Fruit fly (Drosophila melanogaster): Measurements from ENCODE around the gene Osi15.

Osi15 gene

DNA sequence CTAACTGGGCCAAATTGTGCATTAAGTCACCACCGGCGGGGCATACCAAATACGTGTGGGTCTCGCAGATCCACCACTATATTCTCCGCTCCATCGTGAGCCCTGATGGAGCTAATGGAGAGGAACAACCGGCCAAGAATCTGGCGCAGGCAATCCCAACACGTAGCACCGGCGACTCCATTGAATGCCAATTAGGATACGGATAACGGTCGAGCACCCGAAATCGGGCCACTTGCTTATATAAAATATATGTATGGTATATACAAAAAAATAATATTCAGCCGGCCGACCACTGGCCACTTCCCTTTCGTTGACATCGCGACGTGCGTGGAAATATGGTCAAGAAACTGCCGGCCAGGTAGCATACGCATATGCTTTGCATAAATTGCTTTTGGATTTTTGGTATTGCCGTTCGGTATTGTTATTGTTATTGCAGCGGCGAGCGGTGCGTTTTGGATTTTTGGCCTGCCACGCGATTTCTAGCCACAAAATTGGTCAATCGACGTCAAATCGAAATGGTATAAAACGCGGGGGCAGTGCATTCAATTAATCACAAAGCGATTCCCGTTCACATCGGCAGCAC lies at the start of gene Osi15:
TSS of gene Osi15 (plus strand) at position 548 of the 583 bp plus-strand sequence.
- TF ChIP-seq Dll (optimal IDR thresholded peaks at IDR 0.05) (no peak), usp (GFP tag; optimal IDR thresholded peaks at IDR 0.05) (no peak), pan (optimal IDR thresholded peaks at IDR 0.05) (no peak), CG8478 (optimal IDR thresholded peaks at IDR 0.05) (no peak), psq (optimal IDR thresholded peaks at IDR 0.05) (no peak)

dm6 chr3R:6252809-6253208 lies 48.8 kb upstream of the Osi15 start:
- TF ChIP-seq Dll (optimal IDR thresholded peaks at IDR 0.05) (peak; percentile 64), psq (optimal IDR thresholded peaks at IDR 0.05) (no peak)

dm6 chr3R:6254438-6254837 lies 47.2 kb upstream of the Osi15 start:
- TF ChIP-seq Dll (optimal IDR thresholded peaks at IDR 0.05) (no peak), CG8478 (optimal IDR thresholded peaks at IDR 0.05) (no peak), usp (GFP tag; optimal IDR thresholded peaks at IDR 0.05) (no peak), EcR (GFP tag; optimal IDR thresholded peaks at IDR 0.05) (no peak), psq (optimal IDR thresholded peaks at IDR 0.05) (no peak), pan (optimal IDR thresholded peaks at IDR 0.05) (no peak)

dm6 chr3R:6254875-6255274 lies 46.7 kb upstream of the Osi15 start, which contains the start of gene Osi8:
Gene Osi8 (plus strand): TSS chr3R:6255175.
- no peak for TF ChIP-seq pan (optimal IDR thresholded peaks at IDR 0.05)
- TF ChIP-seq usp (GFP tag; optimal IDR thresholded peaks at IDR 0.05) = no peak
- TF ChIP-seq EcR (GFP tag; optimal IDR thresholded peaks at IDR 0.05) = no peak
- TF ChIP-seq psq (optimal IDR thresholded peaks at IDR 0.05) = no peak
- TF ChIP-seq CG8478 (optimal IDR thresholded peaks at IDR 0.05) = no peak
- no peak for TF ChIP-seq Dll (optimal IDR thresholded peaks at IDR 0.05)

DNA sequence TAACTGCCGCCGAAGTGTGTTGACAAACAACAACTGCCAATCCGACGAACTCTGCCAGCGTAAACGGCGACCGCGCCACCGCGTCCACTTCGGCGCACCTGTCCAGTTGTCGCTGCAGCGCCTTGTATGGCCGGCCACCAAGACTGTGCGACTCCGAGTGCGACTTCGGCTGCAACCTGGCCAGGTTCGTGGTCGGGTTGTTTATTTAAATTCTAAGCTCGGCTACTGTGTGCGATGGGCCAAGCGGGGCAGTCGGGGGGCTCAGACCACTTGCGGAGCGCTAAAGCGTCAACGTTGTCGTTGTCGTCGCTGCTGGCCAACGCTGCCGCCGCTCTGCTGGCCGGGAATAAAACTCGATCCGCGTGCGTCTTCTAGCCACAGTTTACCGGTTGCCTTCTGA lies 41.8 kb upstream of the Osi15 start, which contains the start of gene Osi9:
TSS of gene Osi9 (plus strand) at position 375 of the 400 bp plus-strand sequence.
- no peak for TF ChIP-seq usp (GFP tag; optimal IDR thresholded peaks at IDR 0.05)
- no peak for TF ChIP-seq psq (optimal IDR thresholded peaks at IDR 0.05)
- TF ChIP-seq CG8478 (optimal IDR thresholded peaks at IDR 0.05) = no peak

DNA sequence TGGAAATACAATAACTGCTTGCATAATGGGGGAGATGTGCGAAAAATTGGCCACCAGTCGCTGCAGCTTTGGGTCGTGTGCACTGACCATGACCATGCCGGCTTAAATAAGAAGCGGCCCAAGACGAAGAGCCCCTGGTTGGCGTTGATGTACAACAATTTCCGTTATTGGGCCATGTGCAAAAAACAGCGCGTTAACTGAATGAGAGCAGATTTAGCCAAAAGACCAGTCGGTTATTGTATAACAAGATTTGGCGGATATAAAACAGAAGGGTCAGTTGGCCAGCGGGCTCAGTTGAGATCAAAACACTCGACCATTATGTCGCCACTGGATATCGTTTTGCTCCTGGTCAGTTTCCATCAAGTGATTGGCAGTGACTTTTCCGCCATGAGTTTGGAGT lies 37.9 kb upstream of the Osi15 start, which contains the start of gene Osi10a:
TSS of gene Osi10a (plus strand) at position 301 of the 400 bp plus-strand sequence.
- TF ChIP-seq usp (GFP tag; optimal IDR thresholded peaks at IDR 0.05) (no peak), psq (optimal IDR thresholded peaks at IDR 0.05) (no peak), pan (optimal IDR thresholded peaks at IDR 0.05) (no peak), EcR (GFP tag; optimal IDR thresholded peaks at IDR 0.05) (no peak), CG8478 (optimal IDR thresholded peaks at IDR 0.05) (no peak), Dll (optimal IDR thresholded peaks at IDR 0.05) (no peak)

DNA sequence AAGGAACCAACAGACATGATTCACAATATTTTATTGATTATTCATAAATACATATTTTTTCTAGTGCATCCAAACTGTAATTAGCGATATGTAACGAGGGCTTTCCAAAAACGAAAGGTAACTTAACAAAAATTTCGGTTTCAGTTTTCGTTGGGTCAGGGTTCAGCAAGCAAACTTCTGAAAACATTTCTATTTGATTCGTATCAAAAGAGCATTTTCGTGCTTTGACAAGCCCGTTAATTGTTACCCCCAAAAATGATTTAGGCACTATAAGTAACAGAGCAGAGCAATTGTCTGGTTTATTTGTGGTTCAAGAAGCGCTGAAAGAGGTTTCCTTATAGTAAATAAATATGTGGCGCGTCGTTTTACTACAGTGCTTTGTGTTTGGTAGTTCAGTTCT lies 35.7 kb upstream of the Osi15 start, which contains the start of gene Osi10b:
TSS of gene Osi10b (plus strand) at position 301 of the 400 bp plus-strand sequence.
- TF ChIP-seq pan (optimal IDR thresholded peaks at IDR 0.05) (no peak), usp (GFP tag; optimal IDR thresholded peaks at IDR 0.05) (no peak), CG8478 (optimal IDR thresholded peaks at IDR 0.05) (no peak), Dll (optimal IDR thresholded peaks at IDR 0.05) (no peak), psq (optimal IDR thresholded peaks at IDR 0.05) (no peak), EcR (GFP tag; optimal IDR thresholded peaks at IDR 0.05) (no peak)

DNA sequence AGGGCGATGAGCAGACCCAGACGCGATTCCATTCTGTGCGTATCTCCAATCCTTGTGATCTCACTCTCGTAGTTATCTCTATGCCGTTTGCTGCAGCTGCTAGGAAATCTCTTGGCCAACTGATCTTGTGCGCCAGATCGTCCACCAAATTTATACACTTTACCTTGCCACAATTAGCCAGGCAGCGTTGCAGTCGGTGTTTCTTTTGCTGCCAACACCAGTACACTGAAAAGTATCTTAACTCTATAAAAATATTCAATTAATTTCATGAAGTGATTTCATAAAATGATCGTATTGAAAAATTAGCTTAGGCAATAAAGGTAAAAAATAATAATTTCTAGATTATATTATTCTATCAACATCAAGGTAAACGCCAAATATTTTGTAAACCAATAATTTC lies 32.9 kb upstream of the Osi15 start, which contains the start of gene Osi11:
TSS of gene Osi11 (minus strand) at position 101 of the 400 bp plus-strand sequence.
- no peak for TF ChIP-seq CG8478 (optimal IDR thresholded peaks at IDR 0.05)
- TF ChIP-seq EcR (GFP tag; optimal IDR thresholded peaks at IDR 0.05) = no peak

dm6 chr3R:6269986-6270385 lies 31.6 kb upstream of the Osi15 start:
- no peak for TF ChIP-seq psq (optimal IDR thresholded peaks at IDR 0.05)
- no peak for TF ChIP-seq usp (GFP tag; optimal IDR thresholded peaks at IDR 0.05)
- TF ChIP-seq pan (optimal IDR thresholded peaks at IDR 0.05) = no peak
- TF ChIP-seq CG8478 (optimal IDR thresholded peaks at IDR 0.05) = no peak
- no peak for TF ChIP-seq EcR (GFP tag; optimal IDR thresholded peaks at IDR 0.05)
- TF ChIP-seq Dll (optimal IDR thresholded peaks at IDR 0.05) = no peak

DNA sequence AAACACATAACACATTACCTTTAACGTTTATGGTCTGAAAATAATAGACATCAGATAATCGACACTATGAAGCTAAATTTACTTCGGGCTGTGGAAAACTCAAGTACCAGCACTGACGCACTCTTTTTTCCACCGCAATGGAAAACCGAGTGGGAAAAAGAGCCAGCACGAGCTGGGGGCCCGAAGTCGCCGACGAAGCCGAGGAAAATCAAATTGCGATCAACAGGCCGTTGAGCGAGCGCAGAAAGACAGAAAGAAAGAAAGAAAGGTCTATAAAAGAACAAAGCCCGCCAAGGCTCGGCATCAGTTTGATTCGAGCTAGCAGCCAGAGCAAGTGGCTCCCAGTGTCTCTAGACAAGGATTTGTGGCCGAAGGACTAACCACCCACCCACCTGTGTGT lies 23.4 kb upstream of the Osi15 start, which contains the start of gene Osi12:
TSS of gene Osi12 (plus strand) at position 301 of the 400 bp plus-strand sequence.
- no peak for TF ChIP-seq usp (GFP tag; optimal IDR thresholded peaks at IDR 0.05)
- TF ChIP-seq EcR (GFP tag; optimal IDR thresholded peaks at IDR 0.05) = no peak
- no peak for TF ChIP-seq psq (optimal IDR thresholded peaks at IDR 0.05)
- TF ChIP-seq pan (optimal IDR thresholded peaks at IDR 0.05) = no peak
- TF ChIP-seq CG8478 (optimal IDR thresholded peaks at IDR 0.05) = no peak
- TF ChIP-seq Dll (optimal IDR thresholded peaks at IDR 0.05) = no peak

DNA sequence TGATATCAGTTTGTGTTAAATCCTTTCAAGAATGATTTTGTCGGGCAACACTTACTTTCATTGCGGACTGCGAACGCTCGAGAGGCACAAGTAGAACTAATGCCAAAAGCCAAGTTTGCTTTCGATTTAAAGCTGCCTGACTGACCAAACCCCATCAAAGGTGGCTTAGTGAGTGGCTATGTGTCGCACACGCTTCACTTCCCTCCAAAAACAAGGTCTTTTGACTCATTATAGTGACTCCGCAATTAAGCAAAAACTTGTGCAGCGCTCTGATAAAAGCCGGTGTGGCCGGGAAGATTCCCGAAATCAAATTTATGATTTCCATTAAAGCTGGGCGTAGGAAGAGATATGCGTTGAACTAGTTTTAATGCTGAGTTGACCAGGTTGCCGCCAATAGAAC lies 16.5 kb upstream of the Osi15 start, which contains the start of gene CG15597:
TSS of gene CG15597 (minus strand) at position 101 of the 400 bp plus-strand sequence.
- TF ChIP-seq CG8478 (optimal IDR thresholded peaks at IDR 0.05) (no peak), psq (optimal IDR thresholded peaks at IDR 0.05) (no peak), pan (optimal IDR thresholded peaks at IDR 0.05) (no peak), EcR (GFP tag; optimal IDR thresholded peaks at IDR 0.05) (no peak), usp (GFP tag; optimal IDR thresholded peaks at IDR 0.05) (no peak), Dll (optimal IDR thresholded peaks at IDR 0.05) (no peak)

dm6 chr3R:6287433-6287832 lies 14.2 kb upstream of the Osi15 start, which contains the start of gene CG15594:
Gene CG15594 (plus strand): TSS chr3R:6287733.
- TF ChIP-seq usp (GFP tag; optimal IDR thresholded peaks at IDR 0.05) = no peak
- TF ChIP-seq Dll (optimal IDR thresholded peaks at IDR 0.05) = no peak
- TF ChIP-seq EcR (GFP tag; optimal IDR thresholded peaks at IDR 0.05) = no peak
- TF ChIP-seq psq (optimal IDR thresholded peaks at IDR 0.05) = no peak
- no peak for TF ChIP-seq pan (optimal IDR thresholded peaks at IDR 0.05)
- TF ChIP-seq CG8478 (optimal IDR thresholded peaks at IDR 0.05) = no peak

DNA sequence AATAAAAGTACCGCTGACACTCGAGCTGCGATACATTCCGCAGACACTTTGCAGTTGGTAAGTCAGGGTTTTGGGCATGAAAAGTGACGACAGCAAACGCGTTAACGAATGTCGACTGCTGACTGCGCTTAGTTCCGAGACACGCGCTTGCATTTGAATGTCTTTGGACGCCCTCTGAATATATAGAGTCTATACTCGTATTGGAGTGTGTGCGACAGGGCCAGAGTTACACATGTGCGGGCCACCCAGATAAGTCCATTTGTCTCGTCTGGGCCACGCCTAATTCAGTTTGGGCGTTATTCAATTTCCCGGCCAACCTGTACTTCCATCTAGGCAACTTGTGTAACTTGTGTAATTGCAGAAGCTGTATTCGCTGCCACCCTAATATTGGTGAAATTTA lies 11.3 kb upstream of the Osi15 start:
- no peak for TF ChIP-seq psq (optimal IDR thresholded peaks at IDR 0.05)
- TF ChIP-seq usp (GFP tag; optimal IDR thresholded peaks at IDR 0.05) = no peak
- TF ChIP-seq pan (optimal IDR thresholded peaks at IDR 0.05) = no peak
- no peak for TF ChIP-seq Dll (optimal IDR thresholded peaks at IDR 0.05)
- no peak for TF ChIP-seq CG8478 (optimal IDR thresholded peaks at IDR 0.05)
- no peak for TF ChIP-seq EcR (GFP tag; optimal IDR thresholded peaks at IDR 0.05)

Data from whole organism.